Fruit fly (Drosophila melanogaster): ENCODE measurements around the gene CG17721.

The CG17721 gene

dm6 chr3R:11234918-11235371 is at the start of gene CG17721, which contains the start of gene Arfip (continued):
- TF ChIP-seq CG12071 (GFP tag; optimal IDR thresholded peaks at IDR 0.05) (no peak), CG15073 (GFP tag; optimal IDR thresholded peaks at IDR 0.05) (no peak), CG11247 (GFP tag; IDR thresholded peaks at IDR 0.05) (no peak), Opbp (GFP tag; IDR thresholded peaks at IDR 0.05; ENCODE audit: partially characterized antibody) (peak; percentile 46; the same call in 2 of the 3 replicates), CG7271 (tag; optimal IDR thresholded peaks at IDR 0.05) (no peak), CG13424 (tag; optimal IDR thresholded peaks at IDR 0.05) (no peak), onecut (GFP tag; IDR thresholded peaks at IDR 0.05) (no peak), CG34224 (GFP tag; IDR thresholded peaks at IDR 0.05; ENCODE audit: partially characterized antibody) (no peak), CG8478 (optimal IDR thresholded peaks at IDR 0.05) (no peak), CG12104 (GFP tag; optimal IDR thresholded peaks at IDR 0.05) (no peak), gsb-n (tag; optimal IDR thresholded peaks at IDR 0.05) (no peak), BtbVII (GFP tag; optimal IDR thresholded peaks at IDR 0.05) (no peak), nmo (GFP tag; optimal IDR thresholded peaks at IDR 0.05) (peak; percentile 68), CG7928 (GFP tag; optimal IDR thresholded peaks at IDR 0.05) (no peak), amos (GFP tag; IDR thresholded peaks at IDR 0.05; ENCODE audit: partially characterized antibody) (peak; percentile 34), dm (GFP tag; optimal IDR thresholded peaks at IDR 0.05) (no peak), CG3838 (GFP tag; optimal IDR thresholded peaks at IDR 0.05) (no peak), gfzf (GFP tag; optimal IDR thresholded peaks at IDR 0.05) (peak; percentile 95)

dm6 chr3R:11195792-11196191 is 39.1 kb upstream of the CG17721 start, which contains the start of gene CG18577:
TSS of gene CG18577 (plus strand) at chr3R:11196092.
- TF ChIP-seq Hey (tag; optimal IDR thresholded peaks at IDR 0.05) (peak; percentile 41), Dfd (GFP tag; optimal IDR thresholded peaks at IDR 0.05) (no peak), gsb-n (tag; optimal IDR thresholded peaks at IDR 0.05) (no peak), CG10147 (GFP tag; optimal IDR thresholded peaks at IDR 0.05) (no peak), Dip3 (GFP tag; optimal IDR thresholded peaks at IDR 0.05) (no peak), CG18764 (GFP tag; optimal IDR thresholded peaks at IDR 0.05) (no peak), Med (GFP tag) (peak; percentile 87), ATbp (GFP tag; optimal IDR thresholded peaks at IDR 0.05) (no peak), NK7.1 (GFP tag; optimal IDR thresholded peaks at IDR 0.05) (no peak), CG34376 (GFP tag; optimal IDR thresholded peaks at IDR 0.05) (no peak), dm (GFP tag; optimal IDR thresholded peaks at IDR 0.05) (no peak), bbx (GFP tag; IDR thresholded peaks at IDR 0.05; ENCODE audit: partially characterized antibody) (no peak), CG8089 (GFP tag; optimal IDR thresholded peaks at IDR 0.05) (no peak), ftz-f1 (GFP tag; optimal IDR thresholded peaks at IDR 0.05) (no peak), dpn (GFP tag; optimal IDR thresholded peaks at IDR 0.05) (no peak), Meics (GFP tag; optimal IDR thresholded peaks at IDR 0.05) (peak; percentile 55), CG14965 (GFP tag; optimal IDR thresholded peaks at IDR 0.05; ENCODE audit: borderline replicate concordance) (no peak), CG11695 (GFP tag; IDR thresholded peaks at IDR 0.05) (no peak), HLH4C (GFP tag; IDR thresholded peaks at IDR 0.05; ENCODE audit: partially characterized antibody) (no peak), eyg (GFP tag; optimal IDR thresholded peaks at IDR 0.05) (no peak), unpg (GFP tag; optimal IDR thresholded peaks at IDR 0.05) (no peak), tll (GFP tag; optimal IDR thresholded peaks at IDR 0.05) (no peak), CG11456 (GFP tag; IDR thresholded peaks at IDR 0.05) (0 out of 3 replicates have a peak, but pooled peaks have one; percentile 5), B-H1 (GFP tag; IDR thresholded peaks at IDR 0.05) (no peak), pnt (GFP tag; optimal IDR thresholded peaks at IDR 0.05) (no peak), GATAe (GFP tag; conservative IDR thresholded peaks at IDR 0.05) (peak; percentile 18; the same call in 1 of the 2 replicates)
